Worm (Caenorhabditis elegans) whole organism, young adult: Measurements from ENCODE around the gene grd-2.
"Not testable (repeated sequence)": the region's sequence is repeated elsewhere in the genome, so short reads cannot be mapped to it uniquely, and the experiment has no call there.

Experiments
- F39B2.1 ChIP-seq: fragments of 200-800 bp; sonication (Bioruptor generic); IDR thresholded peaks from 2 replicates; pipeline ENCODE4 v1.3.6; 2022; ENCODE audit warnings: missing genetic modification reagents, missing genetic modification characterization, missing compliant biosample characterization
- K11D2.4 ChIP-seq: fragments of 200-800 bp; sonication (Bioruptor generic); IDR thresholded peaks from 2 replicates; pipeline ENCODE4 v1.3.6; 2022; ENCODE audit warnings: missing genetic modification reagents, missing genetic modification characterization, missing compliant biosample characterization
- bed-1 ChIP-seq: fragments of 200-800 bp; sonication (Bioruptor generic); IDR thresholded peaks from 2 replicates; pipeline ENCODE4 v1.3.6; 2022; ENCODE audit warnings: missing genetic modification reagents, missing genetic modification characterization, missing compliant biosample characterization
- efl-1 ChIP-seq: fragments of 150-350 bp; optimal IDR thresholded peaks from 2 replicates; lab custom pipeline; 2014; ENCODE audit warnings: missing biosample characterization, missing genetic modification reagents, missing genetic modification characterization
- hmg-20 ChIP-seq: fragments of 200-800 bp; sonication (Bioruptor generic); IDR thresholded peaks from 2 replicates; pipeline ENCODE4 v1.3.6; 2022; ENCODE audit warnings: missing genetic modification reagents, missing genetic modification characterization, missing compliant biosample characterization
- let-526 ChIP-seq: fragments of 200-800 bp; sonication (Bioruptor generic); IDR thresholded peaks from 2 replicates; pipeline ENCODE4 v1.3.6; 2022; ENCODE audit warnings: missing genetic modification reagents, missing genetic modification characterization, missing compliant biosample characterization
- lsy-27 ChIP-seq: sonication (generic microtip); optimal IDR thresholded peaks from 2 replicates; lab custom pipeline; 2017; ENCODE audit warnings: missing genetic modification characterization, mild to moderate bottlenecking, missing compliant biosample characterization, antibody characterized with exemption, missing genotype, borderline replicate concordance; ENCODE audit not compliant: insufficient read depth
- somi-1 ChIP-seq: fragments of 200-800 bp; sonication (Bioruptor generic); optimal IDR thresholded peaks from 2 replicates; lab custom pipeline; 2018; ENCODE audit warnings: mild to moderate bottlenecking, missing genetic modification characterization, missing compliant biosample characterization
- sptf-2 ChIP-seq: fragments of 200-800 bp; sonication (Bioruptor generic); optimal IDR thresholded peaks from 2 replicates; lab custom pipeline; 2018; ENCODE audit warnings: mild to moderate bottlenecking, missing genetic modification characterization, missing compliant biosample characterization

DNA sequence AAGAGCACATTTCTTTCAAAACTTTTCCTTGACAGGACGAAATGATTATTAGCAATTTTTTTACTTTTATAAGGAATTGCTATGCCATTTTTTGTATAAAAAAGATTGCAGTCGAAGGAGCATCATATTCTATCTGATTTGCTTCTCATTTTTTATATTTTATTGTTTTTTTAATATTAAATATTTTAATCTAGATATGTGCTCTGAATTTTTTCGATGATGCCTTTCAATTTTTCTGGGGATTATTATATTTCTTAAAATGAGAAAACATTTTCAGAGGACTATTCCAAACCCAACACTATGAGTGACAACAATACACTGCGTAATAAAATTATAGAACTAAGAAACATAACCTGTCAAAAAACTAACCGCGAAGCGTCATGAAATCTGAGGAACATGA lies 40.6 kb upstream of the grd-2 start, which contains the start of gene F26F2.4:
- TF ChIP-seq let-526 (GFP tag; lab: Robert Waterston, UW); hmg-20; somi-1 (GFP tag; lab: Kevin White, UChicago); sptf-2 (GFP tag; lab: Kevin White, UChicago); K11D2.4 (GFP tag; lab: Robert Waterston, UW); efl-1 (GFP tag; lab: Kevin White, UChicago); lsy-27 (tag; lab: Kevin White, UChicago); F39B2.1 (GFP tag; lab: Robert Waterston, UW); bed-1 (GFP tag; lab: Robert Waterston, UW): not testable (repeated sequence)
